Worm (Caenorhabditis elegans) whole organism, late embryonic: ENCODE results near the gene sup-18.

Source experiments
- C08G9.2 ChIP-seq: sonication (generic microtip); optimal IDR thresholded peaks from 2 replicates; lab custom pipeline; 2016; ENCODE audit warnings: mild to moderate bottlenecking, missing genetic modification characterization, moderate library complexity, missing compliant biosample characterization
- F13H6.1 ChIP-seq: sonication (generic microtip); optimal IDR thresholded peaks from 2 replicates; lab custom pipeline; 2016; ENCODE audit warnings: missing genetic modification characterization, missing compliant biosample characterization
- K02D7.2 ChIP-seq: sonication (generic microtip); optimal IDR thresholded peaks from 2 replicates; lab custom pipeline; 2017; ENCODE audit warnings: mild to moderate bottlenecking, missing genetic modification characterization, missing compliant biosample characterization
- K09A11.1 ChIP-seq: sonication (generic microtip); optimal IDR thresholded peaks from 2 replicates; lab custom pipeline; 2017; ENCODE audit warnings: antibody characterized with exemption, mild to moderate bottlenecking, missing genetic modification characterization, missing compliant biosample characterization; ENCODE audit not compliant: insufficient read depth
- T23F11.4 ChIP-seq: fragments of 200-800 bp; sonication (Bioruptor generic); optimal IDR thresholded peaks from 2 replicates; lab custom pipeline; 2018; ENCODE audit warnings: mild to moderate bottlenecking, missing genetic modification characterization, missing compliant biosample characterization
- ahr-1 ChIP-seq: sonication (generic microtip); optimal IDR thresholded peaks from 2 replicates; lab custom pipeline; 2016; ENCODE audit warnings: missing genetic modification characterization, missing compliant biosample characterization
- ceh-14 ChIP-seq: sonication (generic microtip); optimal IDR thresholded peaks from 2 replicates; lab custom pipeline; 2016; ENCODE audit warnings: missing genotype, missing genetic modification characterization, missing compliant biosample characterization
- ceh-18 ChIP-seq: sonication (generic microtip); optimal IDR thresholded peaks from 2 replicates; lab custom pipeline; 2016; ENCODE audit warnings: missing genetic modification characterization, missing compliant biosample characterization
- ceh-2 ChIP-seq: sonication (generic microtip); optimal IDR thresholded peaks from 2 replicates; lab custom pipeline; 2016; ENCODE audit warnings: missing genotype, missing genetic modification characterization, missing compliant biosample characterization
- ceh-24 ChIP-seq: sonication (generic microtip); optimal IDR thresholded peaks from 2 replicates; lab custom pipeline; 2016; ENCODE audit warnings: mild to moderate bottlenecking, missing genetic modification characterization, missing compliant biosample characterization
- ceh-30 ChIP-seq: fragments of 150-350 bp; optimal IDR thresholded peaks from 2 replicates; lab custom pipeline; 2014; ENCODE audit warnings: missing biosample characterization, missing genetic modification characterization
- ceh-31 ChIP-seq: sonication (generic microtip); optimal IDR thresholded peaks from 2 replicates; lab custom pipeline; 2016; ENCODE audit warnings: missing genetic modification characterization, missing compliant biosample characterization
- ceh-34 ChIP-seq: sonication (generic microtip); optimal IDR thresholded peaks from 2 replicates; lab custom pipeline; 2016; ENCODE audit warnings: mild to moderate bottlenecking, missing genetic modification characterization, missing compliant biosample characterization
- ceh-48 ChIP-seq: sonication (generic microtip); optimal IDR thresholded peaks from 2 replicates; lab custom pipeline; 2016; ENCODE audit warnings: missing genetic modification characterization, inconsistent platforms, missing compliant biosample characterization
- ceh-9 ChIP-seq: sonication (generic microtip); optimal IDR thresholded peaks from 2 replicates; lab custom pipeline; 2016; ENCODE audit warnings: mild to moderate bottlenecking, missing genetic modification characterization, inconsistent platforms, missing compliant biosample characterization
- dmd-4 ChIP-seq: sonication (generic microtip); optimal IDR thresholded peaks from 2 replicates; lab custom pipeline; 2016; ENCODE audit warnings: borderline replicate concordance, missing genetic modification characterization, missing compliant biosample characterization
- dve-1 ChIP-seq: sonication (generic microtip); optimal IDR thresholded peaks from 2 replicates; lab custom pipeline; 2017; ENCODE audit warnings: antibody characterized with exemption, mild to moderate bottlenecking, missing genetic modification characterization, missing compliant biosample characterization
- elt-2 ChIP-seq: sonication (generic microtip); optimal IDR thresholded peaks from 2 replicates; lab custom pipeline; 2016; ENCODE audit warnings: missing genetic modification reagents, missing genetic modification characterization, missing compliant biosample characterization
- ets-4 ChIP-seq: sonication (generic microtip); optimal IDR thresholded peaks from 2 replicates; lab custom pipeline; 2016; ENCODE audit warnings: missing genetic modification characterization, missing compliant biosample characterization
- fax-1 ChIP-seq: sonication (generic microtip); optimal IDR thresholded peaks from 2 replicates; lab custom pipeline; 2016; ENCODE audit warnings: missing genotype, missing genetic modification characterization, missing compliant biosample characterization
- gmeb-2 ChIP-seq: sonication (generic microtip); optimal IDR thresholded peaks from 2 replicates; lab custom pipeline; 2016; ENCODE audit warnings: missing genetic modification characterization, inconsistent platforms, missing compliant biosample characterization
- hlh-30 ChIP-seq: sonication (generic microtip); optimal IDR thresholded peaks from 2 replicates; lab custom pipeline; 2017; ENCODE audit warnings: antibody characterized with exemption, missing genetic modification characterization, missing compliant biosample characterization; ENCODE audit not compliant: insufficient read depth
- madf-2 ChIP-seq: sonication (generic microtip); optimal IDR thresholded peaks from 2 replicates; lab custom pipeline; 2017; ENCODE audit warnings: missing genetic modification characterization, missing compliant biosample characterization
- mec-3 ChIP-seq: sonication (generic microtip); optimal IDR thresholded peaks from 2 replicates; lab custom pipeline; 2016; ENCODE audit warnings: borderline replicate concordance, missing genetic modification characterization, missing compliant biosample characterization
- nfya-1 ChIP-seq: sonication (generic microtip); optimal IDR thresholded peaks from 2 replicates; lab custom pipeline; 2017; ENCODE audit warnings: missing genetic modification characterization, mild to moderate bottlenecking, missing compliant biosample characterization, antibody characterized with exemption, moderate library complexity
- nhr-11 ChIP-seq: fragments of 150-350 bp; optimal IDR thresholded peaks from 2 replicates; lab custom pipeline; 2014; ENCODE audit warnings: missing biosample characterization, missing genetic modification characterization
- nhr-232 ChIP-seq: sonication (generic microtip); optimal IDR thresholded peaks from 2 replicates; lab custom pipeline; 2016; ENCODE audit warnings: missing genetic modification characterization, missing compliant biosample characterization
- pag-3 ChIP-seq: sonication (generic microtip); optimal IDR thresholded peaks from 2 replicates; lab custom pipeline; 2016; ENCODE audit warnings: missing compliant biosample characterization, missing genetic modification characterization, borderline replicate concordance
- pha-2 ChIP-seq: sonication (generic microtip); optimal IDR thresholded peaks from 2 replicates; lab custom pipeline; 2017; ENCODE audit warnings: mild to moderate bottlenecking, missing genetic modification characterization, missing compliant biosample characterization
- pros-1 ChIP-seq: fragments of 150-350 bp; optimal IDR thresholded peaks from 2 replicates; lab custom pipeline; 2014; ENCODE audit warnings: missing biosample characterization, missing genetic modification reagents, missing genetic modification characterization
- ref-2 ChIP-seq: sonication (generic microtip); optimal IDR thresholded peaks from 2 replicates; lab custom pipeline; 2016; ENCODE audit warnings: missing genetic modification characterization, missing compliant biosample characterization
- rnt-1 ChIP-seq: sonication (generic microtip); optimal IDR thresholded peaks from 2 replicates; lab custom pipeline; 2016; ENCODE audit warnings: missing genetic modification characterization, missing compliant biosample characterization
- sdc-2 ChIP-seq: sonication (generic microtip); optimal IDR thresholded peaks from 2 replicates; lab custom pipeline; 2016; ENCODE audit warnings: missing genotype, missing genetic modification characterization, missing compliant biosample characterization
- sox-2 ChIP-seq: fragments of 200-800 bp; sonication (Bioruptor generic); IDR thresholded peaks from 2 replicates; pipeline ENCODE4 v1.3.6; 2022; ENCODE audit warnings: missing genetic modification reagents, missing genetic modification characterization, missing compliant biosample characterization
- syd-9 ChIP-seq: sonication (generic microtip); optimal IDR thresholded peaks from 2 replicates; lab custom pipeline; 2016; ENCODE audit warnings: mild to moderate bottlenecking, missing genetic modification characterization, moderate library complexity, missing compliant biosample characterization
- tbx-2 ChIP-seq: sonication (generic microtip); optimal IDR thresholded peaks from 2 replicates; lab custom pipeline; 2016; ENCODE audit warnings: missing genetic modification characterization, missing compliant biosample characterization
- tbx-7 ChIP-seq: sonication (generic microtip); optimal IDR thresholded peaks from 2 replicates; lab custom pipeline; 2016; ENCODE audit warnings: missing genotype, missing genetic modification characterization, missing compliant biosample characterization
- unc-42 ChIP-seq: sonication (generic microtip); optimal IDR thresholded peaks from 2 replicates; lab custom pipeline; 2016; ENCODE audit warnings: missing genotype, missing genetic modification characterization, missing compliant biosample characterization
- unc-55 ChIP-seq: sonication (generic microtip); optimal IDR thresholded peaks from 2 replicates; lab custom pipeline; 2017; ENCODE audit warnings: missing biosample characterization, missing genetic modification reagents, missing genetic modification characterization

The sup-18 gene

ce11 chrIII:7891573-7892306 lies 13.0 kb upstream of the sup-18 start, which contains the start of the genes ZK688.5 and fahd-1:
TSS of gene ZK688.5 (minus strand) at chrIII:7891623.
TSS of gene fahd-1 (plus strand) at chrIII:7892256.
- TF ChIP-seq ref-2 (tag; lab: Kevin White, UChicago) = peak; percentile 57
- TF ChIP-seq hlh-30 (tag; lab: Kevin White, UChicago) = peak; percentile 61
- no peak for TF ChIP-seq ahr-1
- peak; percentile 78 for TF ChIP-seq ceh-31 (tag; lab: Kevin White, UChicago)
- TF ChIP-seq K09A11.1 (tag; lab: Kevin White, UChicago) = no peak
- TF ChIP-seq unc-55 (GFP tag; lab: Kevin White, UChicago) = peak; percentile 66
- peak; percentile 19 for TF ChIP-seq F13H6.1 (tag; lab: Kevin White, UChicago)
- TF ChIP-seq nfya-1 = peak; percentile 91
- TF ChIP-seq ceh-2 (tag; lab: Kevin White, UChicago) = peak; percentile 31
- peak; percentile 80 for TF ChIP-seq ceh-34 (tag; lab: Kevin White, UChicago)
- TF ChIP-seq tbx-7 (tag; lab: Kevin White, UChicago) = no peak
- TF ChIP-seq tbx-2 (tag; lab: Kevin White, UChicago) = peak; percentile 63
- peak; percentile 61 for TF ChIP-seq rnt-1 (tag; lab: Kevin White, UChicago)
- TF ChIP-seq elt-2 (tag; lab: Kevin White, UChicago) = peak; percentile 65
- no peak for TF ChIP-seq ceh-30
- TF ChIP-seq syd-9 = peak; percentile 16
- TF ChIP-seq ceh-14 (tag; lab: Kevin White, UChicago) = peak; percentile 36
- TF ChIP-seq dve-1 (tag; lab: Kevin White, UChicago) = no peak
- no peak for TF ChIP-seq sox-2 (GFP tag; lab: Robert Waterston, UW)
- peak; percentile 21 for TF ChIP-seq ets-4
- TF ChIP-seq ceh-18 (tag; lab: Kevin White, UChicago) = peak; percentile 79

ce11 chrIII:7889036-7889435 lies 10.3 kb upstream of the sup-18 start:
- TF ChIP-seq ceh-34 (tag; lab: Kevin White, UChicago) (no peak), ceh-18 (tag; lab: Kevin White, UChicago) (no peak), nhr-232 (no peak), mec-3 (no peak), ets-4 (no peak), dmd-4 (no peak)

ce11 chrIII:7884863-7885262 lies 6.2 kb upstream of the sup-18 start, which contains the start of gene ZK688.11:
TSS of gene ZK688.11 (minus strand) at chrIII:7884963.
- TF ChIP-seq T23F11.4 (GFP tag; lab: Kevin White, UChicago) (no peak), ceh-48 (tag; lab: Kevin White, UChicago) (no peak), ceh-24 (tag; lab: Kevin White, UChicago) (no peak), gmeb-2 (tag; lab: Kevin White, UChicago) (no peak), nhr-232 (no peak), tbx-7 (tag; lab: Kevin White, UChicago) (no peak), ets-4 (no peak), pha-2 (tag; lab: Kevin White, UChicago) (no peak), ceh-2 (tag; lab: Kevin White, UChicago) (no peak), nhr-11 (tag; lab: Kevin White, UChicago) (no peak), K02D7.2 (tag; lab: Kevin White, UChicago) (no peak), pros-1 (tag; lab: Kevin White, UChicago) (no peak), dve-1 (tag; lab: Kevin White, UChicago) (no peak), mec-3 (no peak), fax-1 (tag; lab: Kevin White, UChicago) (no peak), unc-42 (tag; lab: Kevin White, UChicago) (no peak), sdc-2 (tag; lab: Kevin White, UChicago) (no peak), elt-2 (tag; lab: Kevin White, UChicago) (no peak)

- no peak for TF ChIP-seq pag-3 (tag; lab: Kevin White, UChicago)
- no peak for TF ChIP-seq dmd-4
- no peak for TF ChIP-seq C08G9.2 (tag; lab: Kevin White, UChicago)
- TF ChIP-seq madf-2 (tag; lab: Kevin White, UChicago) = no peak
- no peak for TF ChIP-seq ceh-9 (tag; lab: Kevin White, UChicago)
- TF ChIP-seq sdc-2 (tag; lab: Kevin White, UChicago) = no peak
Measured at ce11 chrIII:7882900-7883299, 4.2 kb upstream of the sup-18 start, which contains the start of gene ZK688.9. TSS of gene ZK688.9 (minus strand) at chrIII:7883000.
